Worm (Caenorhabditis elegans) whole organism, L2 larva: Measurements from ENCODE around the gene F07E5.7.

ENCODE experiments used
- C34F6.9 ChIP-seq: fragments of 150-350 bp; optimal IDR thresholded peaks from 2 replicates; lab custom pipeline; 2014; ENCODE audit warnings: missing biosample characterization, missing genetic modification characterization
- F13H6.1 ChIP-seq: sonication (generic microtip); optimal IDR thresholded peaks from 2 replicates; lab custom pipeline; 2016; ENCODE audit warnings: missing genetic modification characterization, missing compliant biosample characterization
- R02D3.7 ChIP-seq: fragments of 150-350 bp; optimal IDR thresholded peaks from 2 replicates; lab custom pipeline; 2014; ENCODE audit warnings: missing biosample characterization, missing genetic modification characterization
- aly-2 ChIP-seq: fragments of 150-350 bp; optimal IDR thresholded peaks from 2 replicates; lab custom pipeline; 2014; ENCODE audit warnings: missing biosample characterization, missing genetic modification characterization
- ama-1 ChIP-seq: fragments of 150-350 bp; optimal IDR thresholded peaks from 2 replicates; lab custom pipeline; 2018; ENCODE audit warnings: inconsistent platforms
- ceh-82 ChIP-seq: fragments of 150-350 bp; optimal IDR thresholded peaks from 2 replicates; lab custom pipeline; 2014; ENCODE audit warnings: missing biosample characterization, missing genetic modification characterization
- lin-11 ChIP-seq: fragments of 150-350 bp; sonication (generic microtip); optimal IDR thresholded peaks from 2 replicates; lab custom pipeline; 2014; ENCODE audit warnings: missing biosample characterization, missing genetic modification characterization, inconsistent platforms, mixed read lengths
- lsy-2 ChIP-seq, 2 experiments: fragments of 150-350 bp in 1 of 2; sonication (generic microtip) in 1 of 2; optimal IDR thresholded peaks; 2 replicates each; lab custom pipeline; 2014 to 2017; ENCODE audit warnings: missing biosample characterization in 2 of 2, missing genetic modification characterization in 2 of 2
- nhr-77 ChIP-seq: fragments of 150-350 bp; optimal IDR thresholded peaks from 2 replicates; lab custom pipeline; 2014; ENCODE audit warnings: missing biosample characterization, missing genetic modification characterization
- skn-1 ChIP-seq: sonication (generic microtip); optimal IDR thresholded peaks from 2 replicates; lab custom pipeline; 2017; ENCODE audit warnings: missing biosample characterization, missing genetic modification characterization
- unc-55 ChIP-seq: fragments of 150-350 bp; sonication (generic microtip); optimal IDR thresholded peaks from 3 replicates; lab custom pipeline; 2014; ENCODE audit warnings: missing biosample characterization, missing genetic modification reagents, missing genetic modification characterization
- unc-62 ChIP-seq: fragments of 150-350 bp; optimal IDR thresholded peaks from 2 replicates; lab custom pipeline; 2014; ENCODE audit warnings: missing biosample characterization, missing genetic modification reagents, missing genetic modification characterization

DNA sequence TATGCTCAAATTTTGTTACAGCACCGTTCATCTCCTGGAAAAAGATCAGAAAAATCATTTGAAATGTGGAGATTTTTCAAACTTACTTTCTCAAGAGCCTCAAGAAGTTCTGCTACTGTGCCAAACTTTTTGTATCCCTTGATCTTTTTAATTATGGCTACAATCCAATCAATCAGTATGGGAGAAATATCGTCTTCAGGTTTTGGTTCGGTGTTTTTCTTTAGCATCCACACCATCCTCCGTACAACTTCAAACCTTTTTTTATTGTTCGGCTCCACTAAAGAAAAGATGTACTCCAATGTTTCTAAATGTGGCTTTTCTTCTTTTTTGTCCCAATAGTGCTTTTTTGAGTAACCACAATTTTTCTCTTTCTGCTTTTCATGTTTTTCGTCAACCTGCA, 5.1 kb upstream of the F07E5.7 start:
- TF ChIP-seq nhr-77 (tag; lab: Kevin White, UChicago), result no peak
- no peak for TF ChIP-seq aly-2 (tag; lab: Kevin White, UChicago)
- TF ChIP-seq skn-1 (tag; lab: Kevin White, UChicago), result no peak
- TF ChIP-seq lsy-2 (tag; optimal IDR thresholded peaks at IDR 0.05; lab: Kevin White, UChicago), result no peak
- no peak for TF ChIP-seq lin-11
- TF ChIP-seq F13H6.1, result no peak
- TF ChIP-seq C34F6.9 (tag; lab: Kevin White, UChicago), result no peak
- TF ChIP-seq ama-1, result no peak
- TF ChIP-seq R02D3.7 (tag; lab: Kevin White, UChicago), result no peak
- no peak for TF ChIP-seq unc-55
- no peak for TF ChIP-seq unc-62 (GFP tag; lab: Kevin White, UChicago)
- TF ChIP-seq ceh-82, result no peak
